Worm (Caenorhabditis elegans) whole organism, L3 larva: ENCODE results near the gene F43C11.12.

Experiments
- R02D3.7 ChIP-seq: fragments of 150-350 bp; optimal IDR thresholded peaks from 2 replicates; lab custom pipeline; 2014; ENCODE audit warnings: missing biosample characterization, missing genetic modification characterization
- ZK546.5 ChIP-seq: sonication (generic microtip); optimal IDR thresholded peaks from 2 replicates; lab custom pipeline; 2017; ENCODE audit warnings: missing biosample characterization, missing genetic modification characterization
- aly-2 ChIP-seq: fragments of 150-350 bp; optimal IDR thresholded peaks from 2 replicates; lab custom pipeline; 2014; ENCODE audit warnings: missing biosample characterization, missing genetic modification characterization
- ama-1 ChIP-seq: fragments of 150-350 bp; optimal IDR thresholded peaks from 2 replicates; lab custom pipeline; 2018
- ceh-16 ChIP-seq: sonication (generic microtip); optimal IDR thresholded peaks from 2 replicates; lab custom pipeline; 2017; ENCODE audit warnings: missing biosample characterization, missing genetic modification characterization
- ceh-28 ChIP-seq: fragments of 150-350 bp; optimal IDR thresholded peaks from 2 replicates; lab custom pipeline; 2014; ENCODE audit warnings: missing biosample characterization, missing genetic modification reagents, missing genetic modification characterization
- ceh-82 ChIP-seq: fragments of 150-350 bp; optimal IDR thresholded peaks from 2 replicates; lab custom pipeline; 2014; ENCODE audit warnings: missing biosample characterization, missing genetic modification characterization
- daf-12 ChIP-seq: fragments of 150-350 bp; optimal IDR thresholded peaks from 2 replicates; lab custom pipeline; 2014; ENCODE audit warnings: missing biosample characterization, missing genetic modification reagents, missing genetic modification characterization
- egl-27 ChIP-seq: sonication (generic microtip); optimal IDR thresholded peaks from 4 replicates; lab custom pipeline; 2017; ENCODE audit warnings: missing biosample characterization, missing genetic modification reagents, missing genetic modification characterization
- egl-5 ChIP-seq: fragments of 150-350 bp; optimal IDR thresholded peaks from 2 replicates; lab custom pipeline; 2017; ENCODE audit warnings: missing biosample characterization, missing genetic modification reagents, missing genetic modification characterization, inconsistent platforms
- elt-1 ChIP-seq: fragments of 150-350 bp; optimal IDR thresholded peaks from 2 replicates; lab custom pipeline; 2014; ENCODE audit warnings: missing biosample characterization, missing genetic modification characterization
- elt-2 ChIP-seq: sonication (generic microtip); optimal IDR thresholded peaks from 2 replicates; lab custom pipeline; 2016; ENCODE audit warnings: missing genetic modification reagents, mild to moderate bottlenecking, missing genetic modification characterization, missing compliant biosample characterization
- elt-3 ChIP-seq, 3 experiments: fragments of 150-350 bp in 1 of 3; sonication (generic microtip) in 2 of 3; optimal IDR thresholded peaks; 2 replicates in 2 of 3; 4 replicates in 1 of 3; lab custom pipeline; 2014 to 2017; ENCODE audit warnings: missing biosample characterization in 3 of 3, missing genetic modification characterization in 3 of 3
- eor-1 ChIP-seq, 2 experiments: fragments of 150-350 bp; optimal IDR thresholded peaks; 2 replicates each; lab custom pipeline; 2014 to 2018; ENCODE audit warnings: missing biosample characterization in 2 of 2, missing genetic modification characterization in 2 of 2
- fkh-10 ChIP-seq: sonication (generic microtip); optimal IDR thresholded peaks from 2 replicates; lab custom pipeline; 2017; ENCODE audit warnings: missing biosample characterization, missing genetic modification reagents, missing genetic modification characterization
- fkh-2 ChIP-seq: fragments of 150-350 bp; optimal IDR thresholded peaks from 2 replicates; lab custom pipeline; 2014; ENCODE audit warnings: missing biosample characterization, missing genetic modification reagents, missing genetic modification characterization
- fos-1 ChIP-seq: fragments of 150-350 bp; optimal IDR thresholded peaks from 2 replicates; lab custom pipeline; 2014; ENCODE audit warnings: missing biosample characterization, missing genetic modification characterization
- hmg-11 ChIP-seq: sonication (generic microtip); optimal IDR thresholded peaks from 2 replicates; lab custom pipeline; 2016; ENCODE audit warnings: missing genetic modification characterization, missing compliant biosample characterization
- lin-15B ChIP-seq: fragments of 150-350 bp; optimal IDR thresholded peaks from 2 replicates; lab custom pipeline; 2014; ENCODE audit warnings: missing biosample characterization, missing genetic modification characterization
- lin-39 ChIP-seq: fragments of 150-350 bp; optimal IDR thresholded peaks from 2 replicates; lab custom pipeline; 2018; ENCODE audit warnings: missing biosample characterization, missing genetic modification reagents, missing genetic modification characterization
- mml-1 ChIP-seq: fragments of 150-350 bp; sonication (generic microtip); optimal IDR thresholded peaks from 3 replicates; lab custom pipeline; 2014; ENCODE audit warnings: missing biosample characterization, missing genetic modification characterization
- nfya-1 ChIP-seq: sonication (generic microtip); optimal IDR thresholded peaks from 2 replicates; lab custom pipeline; 2017; ENCODE audit warnings: missing genetic modification characterization, mild to moderate bottlenecking, missing compliant biosample characterization, antibody characterized with exemption, moderate library complexity; ENCODE audit not compliant: insufficient read depth
- nhr-23 ChIP-seq: fragments of 150-350 bp; optimal IDR thresholded peaks from 2 replicates; lab custom pipeline; 2014; ENCODE audit warnings: missing biosample characterization, missing genetic modification reagents, missing genetic modification characterization
- nhr-237 ChIP-seq: fragments of 150-350 bp; optimal IDR thresholded peaks from 2 replicates; lab custom pipeline; 2014; ENCODE audit warnings: missing biosample characterization, missing genetic modification characterization
- nhr-25 ChIP-seq: sonication (generic microtip); optimal IDR thresholded peaks from 2 replicates; lab custom pipeline; 2017; ENCODE audit warnings: missing biosample characterization, missing genetic modification characterization
- nhr-28 ChIP-seq: fragments of 150-350 bp; optimal IDR thresholded peaks from 2 replicates; lab custom pipeline; 2014; ENCODE audit warnings: missing biosample characterization, missing genetic modification characterization
- nhr-43 ChIP-seq: sonication (generic microtip); optimal IDR thresholded peaks from 2 replicates; lab custom pipeline; 2016; ENCODE audit warnings: mild to moderate bottlenecking, missing genetic modification characterization, missing compliant biosample characterization; ENCODE audit not compliant: poor library complexity, severe bottlenecking
- nhr-67 ChIP-seq: fragments of 150-350 bp; optimal IDR thresholded peaks from 2 replicates; lab custom pipeline; 2014; ENCODE audit warnings: missing biosample characterization, missing genetic modification characterization
- pha-4 ChIP-seq: fragments of 150-350 bp; optimal IDR thresholded peaks from 2 replicates; lab custom pipeline; 2014; ENCODE audit warnings: missing biosample characterization, missing genetic modification reagents, missing genetic modification characterization
- pqm-1 ChIP-seq: fragments of 150-350 bp; optimal IDR thresholded peaks from 2 replicates; lab custom pipeline; 2017; ENCODE audit warnings: missing biosample characterization, missing genetic modification characterization, inconsistent platforms
- skn-1 ChIP-seq: fragments of 150-350 bp; optimal IDR thresholded peaks from 2 replicates; lab custom pipeline; 2014; ENCODE audit warnings: missing biosample characterization, missing genetic modification characterization
- snpc-4 ChIP-seq: fragments of 150-350 bp; optimal IDR thresholded peaks from 2 replicates; lab custom pipeline; 2014; ENCODE audit warnings: missing biosample characterization, missing genetic modification characterization
- tbx-2 ChIP-seq: sonication (generic microtip); optimal IDR thresholded peaks from 2 replicates; lab custom pipeline; 2016; ENCODE audit warnings: mild to moderate bottlenecking, missing genetic modification characterization, missing compliant biosample characterization
- unc-39 ChIP-seq: sonication (generic microtip); optimal IDR thresholded peaks from 4 replicates; lab custom pipeline; 2017; ENCODE audit warnings: missing biosample characterization, missing genetic modification characterization
- unc-62 ChIP-seq: fragments of 150-350 bp; sonication (generic microtip); optimal IDR thresholded peaks from 4 replicates; lab custom pipeline; 2014; ENCODE audit warnings: missing biosample characterization, missing genetic modification reagents, missing genetic modification characterization
- ztf-11 ChIP-seq: fragments of 150-350 bp; optimal IDR thresholded peaks from 2 replicates; lab custom pipeline; 2014; ENCODE audit warnings: missing biosample characterization, missing genetic modification characterization

The F43C11.12 gene

DNA sequence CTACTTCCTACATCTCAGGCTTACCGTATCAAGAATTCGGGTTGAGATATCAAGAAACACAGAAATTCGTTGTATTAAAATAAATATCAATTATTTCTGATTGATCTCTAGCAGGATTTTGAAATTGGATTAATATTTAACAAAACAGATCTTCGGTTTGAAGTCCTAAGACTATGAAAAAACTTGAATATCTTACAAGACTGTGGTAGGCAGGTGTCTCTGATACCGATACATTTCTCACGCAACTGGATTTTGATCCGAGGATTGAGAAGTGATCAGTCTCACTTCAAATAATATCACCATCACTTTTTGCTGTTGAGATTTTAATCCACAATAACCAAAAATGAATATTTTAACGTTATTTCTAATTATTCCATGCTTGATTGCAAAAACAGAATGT lies 19.9 kb downstream of the F43C11.12 start, which contains the start of gene F43C11.4:
F43C11.4 (plus strand) TSS at position 301 of the 400 bp plus-strand sequence.
- no peak for TF ChIP-seq nhr-28 (tag; lab: Kevin White, UChicago)
- TF ChIP-seq fos-1 (tag; lab: Kevin White, UChicago): no peak
- TF ChIP-seq tbx-2 (tag; lab: Kevin White, UChicago): no peak
- TF ChIP-seq aly-2 (tag; lab: Kevin White, UChicago): no peak
- no peak for TF ChIP-seq pqm-1 (tag; lab: Kevin White, UChicago)
- TF ChIP-seq elt-1 (tag; lab: Kevin White, UChicago): no peak
- no peak for TF ChIP-seq ZK546.5 (tag; lab: Kevin White, UChicago)
- TF ChIP-seq nhr-25 (tag; lab: Kevin White, UChicago): no peak
- TF ChIP-seq lin-15B (tag; lab: Kevin White, UChicago): no peak
- TF ChIP-seq unc-62 (GFP tag; lab: Kevin White, UChicago): no peak
- no peak for TF ChIP-seq daf-12 (tag; lab: Kevin White, UChicago)
- no peak for TF ChIP-seq skn-1
- no peak for TF ChIP-seq hmg-11 (tag; lab: Kevin White, UChicago)
- no peak for TF ChIP-seq ceh-16
- TF ChIP-seq ztf-11 (tag; lab: Kevin White, UChicago): no peak
- no peak for TF ChIP-seq nhr-237
- no peak for TF ChIP-seq nhr-23 (tag; lab: Kevin White, UChicago)
- TF ChIP-seq fkh-10 (GFP tag; lab: Kevin White, UChicago): no peak
- no peak for TF ChIP-seq ceh-82 (tag; lab: Kevin White, UChicago)

DNA sequence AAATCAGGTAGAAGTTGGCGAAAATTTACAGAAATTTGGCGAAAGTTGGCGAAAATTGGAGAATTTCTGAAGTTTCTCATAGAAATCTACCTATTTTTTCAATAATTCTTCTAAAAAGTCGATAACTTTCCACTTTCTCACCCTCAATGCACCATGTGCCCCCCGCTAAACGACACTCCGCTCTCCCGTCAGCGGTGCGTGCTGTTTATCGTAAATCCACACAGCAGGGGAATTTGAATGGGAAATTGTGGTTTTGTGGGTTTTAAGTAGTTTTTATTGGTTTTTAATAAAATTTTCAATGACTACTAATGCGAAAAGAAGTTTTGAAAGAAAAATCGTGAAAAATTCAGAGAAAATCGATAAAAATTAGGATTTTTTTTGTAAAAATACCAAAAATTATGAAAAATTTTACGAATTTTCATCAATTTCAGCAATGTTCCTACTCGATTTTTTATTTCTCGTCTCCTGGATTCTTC lies 24.5 kb downstream of the F43C11.12 start, which contains the start of gene F43C11.6:
F43C11.6 (plus strand) TSS at position 426 of the 476 bp plus-strand sequence.
- no peak for TF ChIP-seq ama-1 (lab: Kevin White, UChicago)
- no peak for TF ChIP-seq fkh-2 (tag; lab: Kevin White, UChicago)
- TF ChIP-seq lin-39 (tag; lab: Kevin White, UChicago): peak; percentile 37
- TF ChIP-seq lin-15B (tag; lab: Kevin White, UChicago): peak; percentile 63
- TF ChIP-seq elt-2 (tag; lab: Kevin White, UChicago): peak; percentile 21
- TF ChIP-seq egl-27 (tag; lab: Kevin White, UChicago): no peak
- peak; percentile 21 for TF ChIP-seq egl-5 (tag; lab: Kevin White, UChicago)
- TF ChIP-seq nhr-23 (tag; lab: Kevin White, UChicago): peak; percentile 9
- peak; percentile 59 for TF ChIP-seq pha-4 (tag; lab: Kevin White, UChicago)
- peak; percentile 87 for TF ChIP-seq R02D3.7 (tag; lab: Kevin White, UChicago)
- TF ChIP-seq nfya-1: peak; percentile 51
- TF ChIP-seq ceh-82 (tag; lab: Kevin White, UChicago): no peak
- TF ChIP-seq, all 47 proteins: peak for 8

DNA sequence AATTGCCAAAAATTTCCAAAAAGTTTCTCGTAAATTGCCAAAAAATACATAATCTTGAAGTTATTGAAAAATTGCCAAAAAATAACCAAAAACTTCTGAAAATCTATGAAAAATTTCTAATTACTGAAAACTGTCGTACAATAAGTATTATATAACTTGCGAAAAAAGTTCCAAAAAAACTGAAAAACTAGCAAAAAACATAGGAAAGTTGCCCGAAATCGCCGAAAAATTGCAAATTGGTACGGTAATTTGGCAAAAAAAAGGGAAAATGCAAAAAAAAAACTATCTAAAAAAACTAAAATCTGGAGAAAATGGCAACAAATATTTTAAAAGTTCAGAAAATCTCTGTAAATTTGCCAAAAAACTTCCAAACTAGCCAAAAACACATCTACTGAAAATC lies 25.0 kb downstream of the F43C11.12 start, which contains the start of gene enri-1:
enri-1 (minus strand) TSS at position 101 of the 400 bp plus-strand sequence.
- TF ChIP-seq mml-1 (tag; lab: Kevin White, UChicago) (no peak), pha-4 (tag; lab: Kevin White, UChicago) (no peak), pqm-1 (tag; lab: Kevin White, UChicago) (no peak), fos-1 (tag; lab: Kevin White, UChicago) (no peak), egl-5 (tag; lab: Kevin White, UChicago) (no peak), tbx-2 (tag; lab: Kevin White, UChicago) (no peak), hmg-11 (tag; lab: Kevin White, UChicago) (no peak), unc-39 (tag; lab: Kevin White, UChicago) (no peak), nhr-25 (tag; lab: Kevin White, UChicago) (no peak), eor-1 (tag; optimal IDR thresholded peaks at IDR 0.05; lab: Kevin White, UChicago) (no peak), ceh-82 (tag; lab: Kevin White, UChicago) (no peak), egl-27 (tag; lab: Kevin White, UChicago) (no peak), nhr-43 (tag; lab: Kevin White, UChicago) (no peak), fkh-10 (GFP tag; lab: Kevin White, UChicago) (no peak), ZK546.5 (tag; lab: Kevin White, UChicago) (no peak), ceh-28 (tag; lab: Kevin White, UChicago) (no peak), snpc-4 (tag; lab: Kevin White, UChicago) (no peak)
- TF ChIP-seq, all 47 proteins: peak for 0

ce11 chrII:2340974-2341373 lies 25.5 kb downstream of the F43C11.12 start:
- TF ChIP-seq fkh-10 (GFP tag; lab: Kevin White, UChicago) (no peak), lin-39 (tag; lab: Kevin White, UChicago) (no peak), elt-3 (tag; optimal IDR thresholded peaks at IDR 0.05; lab: Kevin White, UChicago) (no peak), hmg-11 (tag; lab: Kevin White, UChicago) (peak; percentile 42), nfya-1 (peak; percentile 14), ceh-82 (tag; lab: Kevin White, UChicago) (no peak), lin-15B (tag; lab: Kevin White, UChicago) (no peak), ceh-16 (peak; percentile 16), nhr-67 (no peak), elt-2 (tag; lab: Kevin White, UChicago) (peak; percentile 5), ama-1 (lab: Kevin White, UChicago) (no peak)
